Fruit fly (Drosophila melanogaster) whole organism, embryonic: ENCODE results near the gene mat.
A peak's percentile ranks its signal among the peaks of the same experiment; 100 is the strongest.

Experiments
- BtbVII ChIP-seq: fragments of 200-800 bp; sonication (Bioruptor generic); optimal IDR thresholded peaks from 3 replicates; lab custom pipeline; 2017; ENCODE audit warnings: missing biosample characterization, mild to moderate bottlenecking, missing genetic modification characterization
- CG11247 ChIP-seq: fragments of 200-800 bp; sonication (Bioruptor generic); IDR thresholded peaks from 2 replicates; pipeline ENCODE4 v1.3.6; 2022; ENCODE audit warnings: missing biosample characterization, missing genetic modification characterization
- CG11456 ChIP-seq: fragments of 200-800 bp; sonication (Bioruptor generic); IDR thresholded peaks from 3 replicates; pipeline ENCODE4 v1.3.6; 2022; ENCODE audit warnings: missing biosample characterization, missing genetic modification characterization
- CG12071 ChIP-seq: fragments of 200-800 bp; sonication (Bioruptor generic); optimal IDR thresholded peaks from 3 replicates; lab custom pipeline; 2018; ENCODE audit warnings: missing biosample characterization, mild to moderate bottlenecking, missing genetic modification characterization
- CG12391 ChIP-seq: fragments of 200-800 bp; sonication (Bioruptor generic); optimal IDR thresholded peaks from 3 replicates; lab custom pipeline; 2018; ENCODE audit warnings: missing biosample characterization, mild to moderate bottlenecking, missing genetic modification characterization, moderate library complexity
- CG14965 ChIP-seq: fragments of 200-800 bp; sonication (Bioruptor generic); optimal IDR thresholded peaks from 2 replicates; lab custom pipeline; 2016; ENCODE audit warnings: missing biosample characterization, missing genetic modification characterization, borderline replicate concordance
- CG1602 ChIP-seq: fragments of 200-800 bp; sonication (Bioruptor generic); optimal IDR thresholded peaks from 3 replicates; lab custom pipeline; 2016; ENCODE audit warnings: missing biosample characterization, missing genetic modification characterization
- CG16813 ChIP-seq: fragments of 200-800 bp; sonication (Bioruptor generic); IDR thresholded peaks from 3 replicates; pipeline ENCODE4 v1.3.6; 2022; ENCODE audit warnings: missing biosample characterization, missing genetic modification characterization; ENCODE audit not compliant: partially characterized antibody
- CG16863 ChIP-seq: fragments of 200-800 bp; sonication (Bioruptor generic); optimal IDR thresholded peaks from 3 replicates; lab custom pipeline; 2016; ENCODE audit warnings: missing biosample characterization, missing genetic modification characterization
- CG17186 ChIP-seq: fragments of 200-800 bp; sonication (Bioruptor generic); optimal IDR thresholded peaks from 3 replicates; lab custom pipeline; 2017; ENCODE audit warnings: missing biosample characterization, missing genetic modification reagents, missing genetic modification characterization
- CG18599 ChIP-seq: fragments of 200-800 bp; sonication (Bioruptor generic); optimal IDR thresholded peaks from 3 replicates; lab custom pipeline; 2017; ENCODE audit warnings: missing biosample characterization, missing genetic modification characterization, mild to moderate bottlenecking, moderate library complexity, missing genetic modification reagents
- CG18619 ChIP-seq: fragments of 200-800 bp; sonication (Bioruptor generic); optimal IDR thresholded peaks from 3 replicates; lab custom pipeline; 2017; ENCODE audit warnings: missing biosample characterization, mild to moderate bottlenecking, missing genetic modification characterization
- CG2199 ChIP-seq: fragments of 200-800 bp; sonication (Bioruptor generic); IDR thresholded peaks from 3 replicates; pipeline ENCODE4 v1.3.6; 2022; ENCODE audit warnings: missing biosample characterization, missing genetic modification characterization
- CG2678 ChIP-seq: fragments of 200-800 bp; sonication (Bioruptor generic); optimal IDR thresholded peaks from 3 replicates; lab custom pipeline; 2019; ENCODE audit warnings: missing biosample characterization, mild to moderate bottlenecking, missing genetic modification characterization, moderate library complexity
- CG3838 ChIP-seq: fragments of 200-800 bp; sonication (Bioruptor generic); optimal IDR thresholded peaks from 3 replicates; lab custom pipeline; 2016; ENCODE audit warnings: missing biosample characterization, missing genetic modification characterization
- CG6689 ChIP-seq: fragments of 200-800 bp; sonication (Bioruptor generic); IDR thresholded peaks from 2 replicates; pipeline ENCODE4 v1.3.6; 2022; ENCODE audit warnings: missing biosample characterization, missing genetic modification characterization
- CG7928 ChIP-seq: fragments of 200-800 bp; sonication (Bioruptor generic); optimal IDR thresholded peaks from 2 replicates; lab custom pipeline; 2017; ENCODE audit warnings: missing biosample characterization, mild to moderate bottlenecking, missing genetic modification characterization
- CG8089 ChIP-seq: fragments of 200-800 bp; sonication (Bioruptor generic); optimal IDR thresholded peaks from 3 replicates; lab custom pipeline; 2016; ENCODE audit warnings: missing biosample characterization, missing genetic modification characterization
- CG8290 ChIP-seq, 3 experiments: fragments of 200-800 bp; sonication (Bioruptor generic); optimal IDR thresholded peaks; 2 replicates each; lab custom pipeline; 2016 to 2019; ENCODE audit warnings: missing biosample characterization in 3 of 3, missing genetic modification characterization in 3 of 3, mild to moderate bottlenecking in 2 of 3, moderate library complexity in 1 of 3
- CG9932 ChIP-seq: fragments of 200-800 bp; sonication (Bioruptor generic); IDR thresholded peaks from 2 replicates; pipeline ENCODE4 v1.3.6; 2022; ENCODE audit warnings: missing biosample characterization, missing genetic modification characterization
- CHES-1-like ChIP-seq: fragments of 200-800 bp; sonication (Bioruptor generic); optimal IDR thresholded peaks from 2 replicates; lab custom pipeline; 2016; ENCODE audit warnings: missing biosample characterization, missing genetic modification characterization
- CTCF ChIP-seq: fragments of 200-800 bp; sonication (Bioruptor generic); optimal IDR thresholded peaks from 2 replicates; lab custom pipeline; 2017; ENCODE audit warnings: missing biosample characterization, mild to moderate bottlenecking, missing genetic modification characterization, moderate library complexity
- H2.0 ChIP-seq: fragments of 200-800 bp; sonication (Bioruptor generic); IDR thresholded peaks from 2 replicates; pipeline ENCODE4 v1.3.6; 2022; ENCODE audit warnings: missing biosample characterization, missing genetic modification characterization
- HHEX ChIP-seq: fragments of 200-800 bp; sonication (Bioruptor generic); optimal IDR thresholded peaks from 3 replicates; lab custom pipeline; 2017; ENCODE audit warnings: missing biosample characterization, mild to moderate bottlenecking, missing genetic modification characterization, missing genetic modification reagents
- HmgZ ChIP-seq: fragments of 200-800 bp; sonication (Bioruptor generic); optimal IDR thresholded peaks from 2 replicates; lab custom pipeline; 2018; ENCODE audit warnings: missing biosample characterization, mild to moderate bottlenecking, missing genetic modification characterization
- MESR4 ChIP-seq: fragments of 200-800 bp; sonication (Bioruptor generic); optimal IDR thresholded peaks from 2 replicates; lab custom pipeline; 2018; ENCODE audit warnings: missing biosample characterization, mild to moderate bottlenecking, missing genetic modification characterization, moderate library complexity
- NFAT ChIP-seq: fragments of 200-800 bp; sonication (Bioruptor generic); IDR thresholded peaks from 2 replicates; pipeline ENCODE4 v1.3.6; 2022; ENCODE audit warnings: missing biosample characterization, missing genetic modification characterization
- Taf1 ChIP-seq: fragments of 200-800 bp; sonication (Bioruptor generic); IDR thresholded peaks from 2 replicates; pipeline ENCODE4 v1.3.6; 2022; ENCODE audit warnings: missing biosample characterization, missing genetic modification characterization
- ab ChIP-seq: fragments of 200-800 bp; sonication (Bioruptor generic); optimal IDR thresholded peaks from 2 replicates; lab custom pipeline; 2016; ENCODE audit warnings: missing biosample characterization, missing genetic modification characterization
- ash1 ChIP-seq: fragments of 200-800 bp; sonication (Bioruptor generic); optimal IDR thresholded peaks from 2 replicates; lab custom pipeline; 2018; ENCODE audit warnings: missing biosample characterization, mild to moderate bottlenecking, missing genetic modification characterization
- bab2 ChIP-seq: fragments of 200-800 bp; sonication (Bioruptor generic); optimal IDR thresholded peaks from 2 replicates; lab custom pipeline; 2016; ENCODE audit warnings: missing biosample characterization, missing genetic modification characterization
- dimm ChIP-seq: fragments of 200-800 bp; sonication (Bioruptor generic); IDR thresholded peaks from 2 replicates; pipeline ENCODE4 v1.3.6; 2022; ENCODE audit warnings: missing biosample characterization, missing genetic modification characterization
- emc ChIP-seq: fragments of 200-800 bp; sonication (Bioruptor generic); optimal IDR thresholded peaks from 2 replicates; lab custom pipeline; 2016; ENCODE audit warnings: missing biosample characterization, missing genetic modification characterization
- en ChIP-seq: fragments of 200-800 bp; sonication (Bioruptor generic); optimal IDR thresholded peaks from 2 replicates; lab custom pipeline; 2016; ENCODE audit warnings: missing biosample characterization, missing genetic modification characterization
- eve ChIP-seq, 2 experiments: fragments of >200 bp; optimal IDR thresholded peaks; 2 replicates each; lab custom pipeline; 2017; ENCODE audit warnings: missing biosample characterization in 2 of 2, missing genetic modification characterization in 2 of 2
- grau ChIP-seq: fragments of 200-800 bp; optimal IDR thresholded peaks from 3 replicates; lab custom pipeline; 2019; ENCODE audit warnings: missing biosample characterization, mild to moderate bottlenecking, missing genetic modification characterization, moderate library complexity
- gro ChIP-seq: fragments of 200-800 bp; sonication (Bioruptor generic); optimal IDR thresholded peaks from 2 replicates; lab custom pipeline; 2016; ENCODE audit warnings: missing biosample characterization, missing genetic modification characterization
- hbn ChIP-seq: fragments of 200-800 bp; sonication (Bioruptor generic); IDR thresholded peaks from 2 replicates; pipeline ENCODE4 v1.3.6; 2022; ENCODE audit warnings: missing biosample characterization, missing genetic modification characterization; ENCODE audit not compliant: partially characterized antibody
- ind ChIP-seq: fragments of 200-800 bp; sonication (Bioruptor generic); optimal IDR thresholded peaks from 3 replicates; lab custom pipeline; 2016; ENCODE audit warnings: missing biosample characterization, missing genetic modification characterization
- ken ChIP-seq: fragments of 200-800 bp; sonication (Bioruptor generic); IDR thresholded peaks from 3 replicates; pipeline ENCODE4 v1.3.6; 2022; ENCODE audit warnings: missing biosample characterization, missing genetic modification characterization
- nerfin-2 ChIP-seq: fragments of 200-800 bp; sonication (Bioruptor generic); IDR thresholded peaks from 2 replicates; pipeline ENCODE4 v1.3.6; 2022; ENCODE audit warnings: missing biosample characterization, missing genetic modification characterization; ENCODE audit not compliant: partially characterized antibody
- pho ChIP-seq: fragments of 200-800 bp; sonication (Bioruptor generic); optimal IDR thresholded peaks from 2 replicates; lab custom pipeline; 2016; ENCODE audit warnings: missing biosample characterization, missing genetic modification characterization
- ro ChIP-seq: fragments of 200-800 bp; sonication (Bioruptor generic); IDR thresholded peaks from 2 replicates; pipeline ENCODE4 v1.3.6; 2022; ENCODE audit warnings: missing biosample characterization, missing genetic modification characterization
- row ChIP-seq: fragments of 200-800 bp; sonication (Bioruptor generic); IDR thresholded peaks from 3 replicates; pipeline ENCODE4 v1.3.6; 2022; ENCODE audit warnings: missing biosample characterization, missing genetic modification characterization
- sc ChIP-seq, 3 experiments: fragments of >200 bp in 2 of 3; fragments of 200-800 bp in 1 of 3; sonication (Bioruptor generic) in 1 of 3; optimal IDR thresholded peaks; 2 replicates in 2 of 3; 3 replicates in 1 of 3; lab custom pipeline; 2017; ENCODE audit warnings: mild to moderate bottlenecking in 1 of 3, missing biosample characterization in 1 of 3, missing genetic modification characterization in 1 of 3, missing genetic modification reagents in 1 of 3
- slou ChIP-seq: fragments of 200-800 bp; sonication (Bioruptor generic); optimal IDR thresholded peaks from 3 replicates; lab custom pipeline; 2016; ENCODE audit warnings: missing biosample characterization, missing genetic modification characterization
- stc ChIP-seq: fragments of 200-800 bp; sonication (Bioruptor generic); IDR thresholded peaks from 2 replicates; pipeline ENCODE4 v1.3.6; 2022; ENCODE audit warnings: missing biosample characterization, missing genetic modification characterization
- tap ChIP-seq: fragments of 200-800 bp; optimal IDR thresholded peaks from 3 replicates; lab custom pipeline; 2019; ENCODE audit warnings: missing biosample characterization, mild to moderate bottlenecking, missing genetic modification characterization, moderate library complexity
- tio ChIP-seq: fragments of 200-800 bp; sonication (Bioruptor generic); optimal IDR thresholded peaks from 2 replicates; lab custom pipeline; 2017; ENCODE audit warnings: missing biosample characterization, missing genetic modification characterization, inconsistent platforms
- yki ChIP-seq: fragments of >200 bp; optimal IDR thresholded peaks from 3 replicates; lab custom pipeline; 2018

Gene mat

dm6 chr3L:895314-895980 is 7.3 kb upstream of the mat start, which contains the start of gene CG34056 (continued):
- TF ChIP-seq HmgZ (peak; percentile 66), MESR4 (GFP tag; lab: Kevin White, UChicago) (peak; percentile 5), eve (GFP tag; optimal IDR thresholded peaks at IDR 0.05; lab: Kevin White, UChicago) (no peak), CG2199 (peak; percentile 92; the same call in 1 of the 3 replicates), CG16863 (GFP tag; lab: Kevin White, UChicago) (peak; percentile 73), CG18619 (GFP tag; lab: Kevin White, UChicago) (peak; percentile 74), CG11456 (GFP tag; lab: Robert Waterston, UW) (peak; percentile 95), ind (peak; percentile 94), BtbVII (GFP tag; lab: Kevin White, UChicago) (peak; percentile 92), CG17186 (GFP tag; lab: Kevin White, UChicago) (peak; percentile 44), HHEX (GFP tag; lab: Kevin White, UChicago) (peak; percentile 93), grau (peak; percentile 85), emc (GFP tag; lab: Kevin White, UChicago) (peak; percentile 66), CG12071 (GFP tag; lab: Kevin White, UChicago) (peak; percentile 89), CG9932 (GFP tag; lab: Robert Waterston, UW) (peak; percentile 92), bab2 (peak; percentile 76), CG11247 (peak; percentile 96), CHES-1-like (GFP tag; lab: Kevin White, UChicago) (peak; percentile 28), sc (optimal IDR thresholded peaks at IDR 0.05; lab: Kevin White, UChicago) (no peak), sc (GFP tag; optimal IDR thresholded peaks at IDR 0.05; lab: Kevin White, UChicago) (peak; percentile 72), pho (GFP tag; lab: Kevin White, UChicago) (peak; percentile 58), stc (GFP tag; lab: Robert Waterston, UW) (peak; percentile 96), CG6689 (peak; percentile 96), tio (GFP tag; lab: Kevin White, UChicago) (peak; percentile 68), tap (peak; percentile 93), ro (GFP tag; lab: Robert Waterston, UW) (peak; percentile 79), en (GFP tag; lab: Kevin White, UChicago) (peak; percentile 54), CG16813 (GFP tag; lab: Robert Waterston, UW) (no peak), yki (no peak), Taf1 (peak; percentile 84), CG8089 (GFP tag; lab: Kevin White, UChicago) (peak; percentile 35), CG3838 (GFP tag; lab: Kevin White, UChicago) (peak; percentile 62), H2.0 (GFP tag; lab: Robert Waterston, UW) (peak; percentile 92), ash1 (GFP tag; lab: Kevin White, UChicago) (peak; percentile 16), CG14965 (GFP tag; lab: Kevin White, UChicago) (peak; percentile 10), row (GFP tag; lab: Robert Waterston, UW) (peak; percentile 95), dimm (GFP tag; lab: Robert Waterston, UW) (peak; percentile 90), CG12391 (peak; percentile 88), CG2678 (tag; lab: Kevin White, UChicago) (peak; percentile 97), ken (peak; percentile 93), hbn (GFP tag; lab: Robert Waterston, UW) (no peak), CTCF (GFP tag; lab: Kevin White, UChicago) (peak; percentile 53), CG7928 (GFP tag; lab: Kevin White, UChicago) (peak; percentile 74), CG8290 (GFP tag; optimal IDR thresholded peaks at IDR 0.05; lab: Kevin White, UChicago) (peak; percentile 88), CG8290 (tag; optimal IDR thresholded peaks at IDR 0.05; lab: Kevin White, UChicago) (no peak), nerfin-2 (GFP tag; lab: Robert Waterston, UW) (no peak), slou (GFP tag; lab: Kevin White, UChicago) (peak; percentile 59), gro (GFP tag; lab: Kevin White, UChicago) (peak; percentile 80), CG18599 (GFP tag; lab: Kevin White, UChicago) (peak; percentile 94), ab (GFP tag; lab: Kevin White, UChicago) (no peak), CG1602 (GFP tag; lab: Kevin White, UChicago) (peak; percentile 80), NFAT (GFP tag; lab: Robert Waterston, UW) (peak; percentile 95)
